Fruit fly (Drosophila melanogaster) whole organism, embryonic: ENCODE data around the gene drl.
A peak's percentile ranks its signal among the peaks of the same experiment; 100 is the strongest.

ENCODE experiments used
- Adf1 ChIP-seq: fragments of 200-800 bp; sonication (Bioruptor generic); IDR thresholded peaks from 2 replicates; pipeline ENCODE4 v1.3.6; 2022; ENCODE audit warnings: missing biosample characterization, missing genetic modification characterization
- Asciz ChIP-seq: fragments of 200-800 bp; sonication (Bioruptor generic); optimal IDR thresholded peaks from 2 replicates; lab custom pipeline; 2017; ENCODE audit warnings: missing biosample characterization, mild to moderate bottlenecking, missing genetic modification characterization, missing genetic modification reagents
- Awh ChIP-seq: fragments of 200-800 bp; sonication (Bioruptor generic); IDR thresholded peaks from 2 replicates; pipeline ENCODE4, ENCODE4 v1.3.6; 2022; ENCODE audit warnings: missing biosample characterization, missing genetic modification characterization
- CG10147 ChIP-seq: fragments of 200-800 bp; sonication (Bioruptor generic); optimal IDR thresholded peaks from 2 replicates; lab custom pipeline; 2019; ENCODE audit warnings: missing biosample characterization, mild to moderate bottlenecking, missing genetic modification characterization, moderate library complexity
- CG15601 ChIP-seq: fragments of 200-800 bp; sonication (Bioruptor generic); optimal IDR thresholded peaks from 3 replicates; lab custom pipeline; 2019; ENCODE audit warnings: missing biosample characterization, mild to moderate bottlenecking, missing genetic modification characterization, moderate library complexity
- CG16815 ChIP-seq: fragments of 200-800 bp; sonication (Bioruptor generic); optimal IDR thresholded peaks from 3 replicates; lab custom pipeline; 2017; ENCODE audit warnings: missing biosample characterization, mild to moderate bottlenecking, missing genetic modification characterization
- CG16863 ChIP-seq: fragments of 200-800 bp; sonication (Bioruptor generic); optimal IDR thresholded peaks from 3 replicates; lab custom pipeline; 2016; ENCODE audit warnings: missing biosample characterization, missing genetic modification characterization
- CG18599 ChIP-seq: fragments of 200-800 bp; sonication (Bioruptor generic); optimal IDR thresholded peaks from 3 replicates; lab custom pipeline; 2017; ENCODE audit warnings: missing biosample characterization, missing genetic modification characterization, mild to moderate bottlenecking, moderate library complexity, missing genetic modification reagents
- CG2199 ChIP-seq: fragments of 200-800 bp; sonication (Bioruptor generic); IDR thresholded peaks from 3 replicates; pipeline ENCODE4 v1.3.6; 2022; ENCODE audit warnings: missing biosample characterization, missing genetic modification characterization
- CG2712 ChIP-seq: fragments of 200-800 bp; optimal IDR thresholded peaks from 3 replicates; lab custom pipeline; 2019; ENCODE audit warnings: missing biosample characterization, mild to moderate bottlenecking, missing genetic modification characterization, moderate library complexity
- CG31388 ChIP-seq: fragments of 200-800 bp; sonication (Bioruptor generic); optimal IDR thresholded peaks from 2 replicates; lab custom pipeline; 2016; ENCODE audit warnings: missing biosample characterization, missing genetic modification characterization
- CG42726 ChIP-seq: fragments of 200-800 bp; sonication (Bioruptor generic); IDR thresholded peaks from 2 replicates; pipeline ENCODE4 v1.3.6; 2022; ENCODE audit warnings: missing biosample characterization, missing genetic modification characterization; ENCODE audit not compliant: partially characterized antibody
- CG4282 ChIP-seq: fragments of 200-800 bp; sonication (Bioruptor generic); optimal IDR thresholded peaks from 2 replicates; lab custom pipeline; 2016; ENCODE audit warnings: missing biosample characterization, missing genetic modification characterization
- CG4617 ChIP-seq: fragments of 200-800 bp; sonication (Bioruptor generic); optimal IDR thresholded peaks from 3 replicates; lab custom pipeline; 2016; ENCODE audit warnings: missing biosample characterization, missing genetic modification characterization, borderline replicate concordance
- CG4730 ChIP-seq: fragments of 200-800 bp; sonication (Bioruptor generic); IDR thresholded peaks from 2 replicates; pipeline ENCODE4 v1.3.6; 2022; ENCODE audit warnings: missing biosample characterization, missing genetic modification characterization
- CG7786 ChIP-seq: fragments of 200-800 bp; sonication (Bioruptor generic); optimal IDR thresholded peaks from 2 replicates; lab custom pipeline; 2016; ENCODE audit warnings: missing biosample characterization, missing genetic modification characterization
- CG7839 ChIP-seq: fragments of 200-800 bp; sonication (Bioruptor generic); optimal IDR thresholded peaks from 3 replicates; lab custom pipeline; 2018; ENCODE audit warnings: missing biosample characterization, mild to moderate bottlenecking, missing genetic modification characterization, moderate library complexity
- CG7928 ChIP-seq: fragments of 200-800 bp; sonication (Bioruptor generic); optimal IDR thresholded peaks from 2 replicates; lab custom pipeline; 2017; ENCODE audit warnings: missing biosample characterization, mild to moderate bottlenecking, missing genetic modification characterization
- CG9932 ChIP-seq: fragments of 200-800 bp; sonication (Bioruptor generic); IDR thresholded peaks from 2 replicates; pipeline ENCODE4 v1.3.6; 2022; ENCODE audit warnings: missing biosample characterization, missing genetic modification characterization
- Ets97D ChIP-seq: fragments of 200-800 bp; sonication (Bioruptor generic); optimal IDR thresholded peaks from 3 replicates; lab custom pipeline; 2016; ENCODE audit warnings: missing biosample characterization, missing genetic modification characterization
- H2.0 ChIP-seq: fragments of 200-800 bp; sonication (Bioruptor generic); IDR thresholded peaks from 2 replicates; pipeline ENCODE4 v1.3.6; 2022; ENCODE audit warnings: missing biosample characterization, missing genetic modification characterization
- Oli ChIP-seq: fragments of 200-800 bp; sonication (Bioruptor generic); optimal IDR thresholded peaks from 2 replicates; lab custom pipeline; 2018; ENCODE audit warnings: missing biosample characterization, mild to moderate bottlenecking, missing genetic modification characterization, moderate library complexity
- Pdp1 ChIP-seq, 2 experiments: fragments of 200-800 bp; sonication (Bioruptor generic); optimal IDR thresholded peaks; 3 replicates each; lab custom pipeline; 2016; ENCODE audit warnings: missing biosample characterization in 2 of 2, missing genetic modification characterization in 2 of 2, mild to moderate bottlenecking in 1 of 2, moderate library complexity in 1 of 2
- Side ChIP-seq: fragments of 200-800 bp; sonication (Bioruptor generic); optimal IDR thresholded peaks from 2 replicates; lab custom pipeline; 2016; ENCODE audit warnings: missing biosample characterization, missing genetic modification characterization
- Sox102F ChIP-seq: fragments of 200-800 bp; sonication (Bioruptor generic); optimal IDR thresholded peaks from 2 replicates; lab custom pipeline; 2018; ENCODE audit warnings: missing biosample characterization, mild to moderate bottlenecking, missing genetic modification characterization, moderate library complexity
- Sry-β ChIP-seq: fragments of 200-800 bp; sonication (Bioruptor generic); optimal IDR thresholded peaks from 2 replicates; lab custom pipeline; 2018; ENCODE audit warnings: missing biosample characterization, mild to moderate bottlenecking, missing genetic modification characterization, moderate library complexity
- Sry-δ ChIP-seq: fragments of 200-800 bp; sonication (Bioruptor generic); optimal IDR thresholded peaks from 2 replicates; lab custom pipeline; 2016; ENCODE audit warnings: missing biosample characterization, missing genetic modification characterization
- ap ChIP-seq: fragments of 200-800 bp; sonication (Bioruptor generic); IDR thresholded peaks from 2 replicates; pipeline ENCODE4 v1.3.6; 2022; ENCODE audit warnings: missing biosample characterization, missing genetic modification characterization
- bab2 ChIP-seq: fragments of 200-800 bp; sonication (Bioruptor generic); optimal IDR thresholded peaks from 2 replicates; lab custom pipeline; 2016; ENCODE audit warnings: missing biosample characterization, missing genetic modification characterization
- btn ChIP-seq: fragments of 200-800 bp; sonication (Bioruptor generic); optimal IDR thresholded peaks from 2 replicates; lab custom pipeline; 2016; ENCODE audit warnings: missing biosample characterization, missing genetic modification characterization
- cato ChIP-seq: fragments of 200-800 bp; sonication (Bioruptor generic); optimal IDR thresholded peaks from 2 replicates; lab custom pipeline; 2016; ENCODE audit warnings: missing biosample characterization, missing genetic modification characterization, borderline replicate concordance
- ci ChIP-seq: fragments of 200-800 bp; sonication (Bioruptor generic); IDR thresholded peaks from 3 replicates; pipeline ENCODE4 v1.3.6; 2022; ENCODE audit warnings: missing biosample characterization, missing genetic modification characterization
- croc ChIP-seq: fragments of 200-800 bp; sonication (Bioruptor generic); conservative IDR thresholded peaks from 3 replicates; pipeline ENCODE4 v1.3.6; 2022; ENCODE audit warnings: missing biosample characterization, missing genetic modification characterization
- dmrt11E ChIP-seq: fragments of 200-800 bp; sonication (Bioruptor generic); optimal IDR thresholded peaks from 3 replicates; lab custom pipeline; 2018; ENCODE audit warnings: missing biosample characterization, mild to moderate bottlenecking, missing genetic modification characterization, moderate library complexity
- en ChIP-seq: fragments of 200-800 bp; sonication (Bioruptor generic); optimal IDR thresholded peaks from 2 replicates; lab custom pipeline; 2016; ENCODE audit warnings: missing biosample characterization, missing genetic modification characterization
- esg ChIP-seq: fragments of 200-800 bp; sonication (Bioruptor generic); conservative IDR thresholded peaks from 2 replicates; pipeline ENCODE4 v1.3.6; 2022; ENCODE audit warnings: missing biosample characterization, missing genetic modification characterization
- fd64A ChIP-seq: fragments of 200-800 bp; sonication (Bioruptor generic); optimal IDR thresholded peaks from 3 replicates; lab custom pipeline; 2018; ENCODE audit warnings: missing biosample characterization, mild to moderate bottlenecking, missing genetic modification characterization
- lab ChIP-seq: fragments of 200-800 bp; sonication (Bioruptor generic); optimal IDR thresholded peaks from 3 replicates; lab custom pipeline; 2017; ENCODE audit warnings: missing biosample characterization, missing genetic modification characterization, mild to moderate bottlenecking, moderate library complexity, missing genetic modification reagents
- lola ChIP-seq, 3 experiments: fragments of >200 bp in 2 of 3; fragments of 200-800 bp in 1 of 3; sonication (Bioruptor generic) in 1 of 3; optimal IDR thresholded peaks; 2 replicates each; lab custom pipeline; 2017 to 2019; ENCODE audit warnings: missing biosample characterization in 3 of 3, missing genetic modification characterization in 3 of 3, mild to moderate bottlenecking in 1 of 3, moderate library complexity in 1 of 3
- org-1 ChIP-seq: fragments of 200-800 bp; sonication (Bioruptor generic); optimal IDR thresholded peaks from 2 replicates; lab custom pipeline; 2017; ENCODE audit warnings: missing biosample characterization, missing genetic modification characterization
- p53 ChIP-seq: fragments of 200-800 bp; sonication (Bioruptor generic); optimal IDR thresholded peaks from 2 replicates; lab custom pipeline; 2016; ENCODE audit warnings: missing biosample characterization, missing genetic modification characterization
- prd ChIP-seq, 3 experiments: fragments of >200 bp in 2 of 3; fragments of 200-800 bp in 1 of 3; sonication (Bioruptor generic) in 1 of 3; optimal IDR thresholded peaks in 2 of 3; IDR thresholded peaks in 1 of 3; 2 replicates in 2 of 3; 3 replicates in 1 of 3; pipeline versions ENCODE4 v1.3.6 to Lab custom; 2017 to 2022; ENCODE audit warnings: missing biosample characterization in 1 of 3, missing genetic modification characterization in 1 of 3
- pum ChIP-seq: fragments of 200-800 bp; sonication (Bioruptor generic); optimal IDR thresholded peaks from 2 replicates; lab custom pipeline; 2016; ENCODE audit warnings: missing biosample characterization, missing genetic modification characterization
- pzg ChIP-seq: fragments of 200-800 bp; sonication (Bioruptor generic); optimal IDR thresholded peaks from 3 replicates; lab custom pipeline; 2018; ENCODE audit warnings: missing biosample characterization, mild to moderate bottlenecking, missing genetic modification characterization, moderate library complexity
- rib ChIP-seq: fragments of 200-800 bp; sonication (Bioruptor generic); IDR thresholded peaks from 2 replicates; pipeline ENCODE4 v1.3.6; 2022; ENCODE audit warnings: missing biosample characterization, missing genetic modification characterization
- sc ChIP-seq, 3 experiments: fragments of >200 bp in 2 of 3; fragments of 200-800 bp in 1 of 3; sonication (Bioruptor generic) in 1 of 3; optimal IDR thresholded peaks; 2 replicates in 2 of 3; 3 replicates in 1 of 3; lab custom pipeline; 2017; ENCODE audit warnings: mild to moderate bottlenecking in 1 of 3, missing biosample characterization in 1 of 3, missing genetic modification characterization in 1 of 3, missing genetic modification reagents in 1 of 3
- sens ChIP-seq: fragments of 200-800 bp; sonication (Bioruptor generic); peaks from one replicate; lab custom pipeline; 2016; ENCODE audit warnings: missing biosample characterization, missing genetic modification characterization
- tin ChIP-seq: fragments of 200-800 bp; sonication (Bioruptor generic); optimal IDR thresholded peaks from 3 replicates; lab custom pipeline; 2016; ENCODE audit warnings: missing biosample characterization, missing genetic modification characterization
- toy ChIP-seq: fragments of 200-800 bp; sonication (Bioruptor generic); IDR thresholded peaks from 2 replicates; pipeline ENCODE4 v1.3.6; 2022; ENCODE audit warnings: missing biosample characterization, missing genetic modification characterization
- yki ChIP-seq: fragments of >200 bp; optimal IDR thresholded peaks from 3 replicates; lab custom pipeline; 2018

drl gene

dm6 chr2L:19233300-19233699 is 43.2 kb downstream of the drl start (continued):
- TF ChIP-seq pzg: no peak
- no peak for TF ChIP-seq rib
- TF ChIP-seq CG4730 (GFP tag; lab: Robert Waterston, UW): no peak
- TF ChIP-seq btn: no peak
- peak; percentile 17 for TF ChIP-seq CG7786
- TF ChIP-seq yki: no peak
- TF ChIP-seq Adf1 (GFP tag; lab: Robert Waterston, UW): no peak
- peak; percentile 24 for TF ChIP-seq Side (GFP tag; lab: Kevin White, UChicago)
- TF ChIP-seq Sox102F (GFP tag; lab: Kevin White, UChicago): peak; percentile 24
- TF ChIP-seq lola (GFP tag; optimal IDR thresholded peaks at IDR 0.05; lab: Kevin White, UChicago): peak in 1 of 3 experiments; percentile 12
- 0 out of 2 replicates have a peak, but pooled peaks have one; percentile 31 for TF ChIP-seq ap (GFP tag; lab: Robert Waterston, UW)
- peak; percentile 9 for TF ChIP-seq CG16815
- TF ChIP-seq toy (GFP tag; lab: Robert Waterston, UW): no peak
- TF ChIP-seq prd (optimal IDR thresholded peaks at IDR 0.05; lab: Kevin White, UChicago): no peak
- peak; percentile 68; the same call in 2 of the 3 replicates for TF ChIP-seq prd (GFP tag; IDR thresholded peaks at IDR 0.05; lab: Robert Waterston, UW)
- TF ChIP-seq bab2: peak; percentile 28
- no peak for TF ChIP-seq Ets97D (GFP tag; lab: Kevin White, UChicago)
- 0 out of 2 replicates have a peak, but pooled peaks have one; percentile 17 for TF ChIP-seq esg
- TF ChIP-seq en (GFP tag; lab: Kevin White, UChicago): no peak
- TF ChIP-seq CG31388 (GFP tag; lab: Kevin White, UChicago): no peak
- no peak for TF ChIP-seq Awh (GFP tag; lab: Robert Waterston, UW)
- TF ChIP-seq Sry-β (GFP tag; lab: Kevin White, UChicago): no peak
- TF ChIP-seq H2.0: peak; percentile 12; the same call in 1 of the 2 replicates
- no peak for TF ChIP-seq sc (optimal IDR thresholded peaks at IDR 0.05; lab: Kevin White, UChicago)
- TF ChIP-seq sc (GFP tag; optimal IDR thresholded peaks at IDR 0.05; lab: Kevin White, UChicago): no peak
- TF ChIP-seq Sry-δ (GFP tag; lab: Kevin White, UChicago): no peak
- TF ChIP-seq CG10147 (GFP tag; lab: Kevin White, UChicago): no peak
- no peak for TF ChIP-seq CG2199 (GFP tag; lab: Robert Waterston, UW)
- peak; percentile 14 for TF ChIP-seq CG16863
- peak; percentile 46; the same call in 1 of the 3 replicates for TF ChIP-seq ci (GFP tag; lab: Robert Waterston, UW)
- TF ChIP-seq croc (GFP tag; lab: Robert Waterston, UW): no peak
- peak; percentile 18; the same call in 1 of the 2 replicates for TF ChIP-seq CG9932
- TF ChIP-seq CG42726 (GFP tag; lab: Robert Waterston, UW): no peak
- TF ChIP-seq cato: no peak
- peak; percentile 35 for TF ChIP-seq pum (GFP tag; lab: Kevin White, UChicago)
- peak; percentile 32 for TF ChIP-seq lab (GFP tag; lab: Kevin White, UChicago)
- peak; percentile 47 for TF ChIP-seq CG7839 (tag; lab: Kevin White, UChicago)
- no peak for TF ChIP-seq CG4617
- TF ChIP-seq dmrt11E: peak; percentile 64
- TF ChIP-seq tin (GFP tag; lab: Kevin White, UChicago): peak; percentile 33
- peak; percentile 17 for TF ChIP-seq Oli
- TF ChIP-seq CG18599 (GFP tag; lab: Kevin White, UChicago): peak; percentile 67
- TF ChIP-seq Pdp1 (GFP tag; optimal IDR thresholded peaks at IDR 0.05; lab: Kevin White, UChicago): peak in 1 of 2 experiments; percentile 12
- peak; percentile 80 for TF ChIP-seq sens (GFP tag; lab: Kevin White, UChicago)
- no peak for TF ChIP-seq CG4282 (GFP tag; lab: Kevin White, UChicago)
- peak; percentile 15 for TF ChIP-seq org-1 (GFP tag; lab: Kevin White, UChicago)
- no peak for TF ChIP-seq CG7928 (GFP tag; lab: Kevin White, UChicago)
- TF ChIP-seq p53 (GFP tag; lab: Kevin White, UChicago): no peak
- no peak for TF ChIP-seq fd64A (GFP tag; lab: Kevin White, UChicago)
- TF ChIP-seq Asciz (GFP tag; lab: Kevin White, UChicago): no peak
- peak; percentile 34 for TF ChIP-seq CG2712 (tag; lab: Kevin White, UChicago)
- TF ChIP-seq CG15601 (tag; lab: Kevin White, UChicago): no peak
